Fruit fly (Drosophila melanogaster) whole organism, prepupa: ENCODE results near the gene CG43064.

ENCODE experiments used
- Blimp-1 ChIP-seq: fragments of 200-800 bp; sonication (Bioruptor generic); optimal IDR thresholded peaks from 3 replicates; lab custom pipeline; 2017; ENCODE audit warnings: missing biosample characterization, missing genetic modification characterization, mild to moderate bottlenecking, moderate library complexity, missing genetic modification reagents
- CG11762 ChIP-seq: fragments of 200-800 bp; sonication (Bioruptor generic); optimal IDR thresholded peaks from 3 replicates; lab custom pipeline; 2016; ENCODE audit warnings: missing biosample characterization, missing genetic modification characterization; ENCODE audit not compliant: insufficient read depth
- CG11902 ChIP-seq: fragments of 200-800 bp; sonication (Bioruptor generic); optimal IDR thresholded peaks from 3 replicates; lab custom pipeline; 2016; ENCODE audit warnings: missing biosample characterization, missing genetic modification characterization
- CG1621 ChIP-seq: fragments of 200-800 bp; sonication (Bioruptor generic); optimal IDR thresholded peaks from 3 replicates; lab custom pipeline; 2018; ENCODE audit warnings: missing biosample characterization, mild to moderate bottlenecking, missing genetic modification characterization
- CG16779 ChIP-seq: fragments of 200-800 bp; sonication (Bioruptor generic); optimal IDR thresholded peaks from 3 replicates; lab custom pipeline; 2017; ENCODE audit warnings: missing biosample characterization, mild to moderate bottlenecking, missing genetic modification characterization
- CG31627 ChIP-seq: fragments of 200-800 bp; sonication (Bioruptor generic); optimal IDR thresholded peaks from 3 replicates; lab custom pipeline; 2016; ENCODE audit warnings: missing biosample characterization, missing genetic modification characterization
- CG4318 ChIP-seq: fragments of 200-800 bp; sonication (Bioruptor generic); optimal IDR thresholded peaks from 3 replicates; lab custom pipeline; 2017; ENCODE audit warnings: missing biosample characterization, mild to moderate bottlenecking, missing genetic modification characterization
- CG6163 ChIP-seq: fragments of 200-800 bp; sonication (Bioruptor generic); IDR thresholded peaks from 3 replicates; pipeline ENCODE4 v1.3.6; 2022; ENCODE audit warnings: missing biosample characterization, missing genetic modification characterization
- CG6808 ChIP-seq: fragments of 200-800 bp; sonication (Bioruptor generic); optimal IDR thresholded peaks from 3 replicates; lab custom pipeline; 2017; ENCODE audit warnings: missing biosample characterization, missing genetic modification characterization, mild to moderate bottlenecking, moderate library complexity, missing genetic modification reagents
- CG6854 ChIP-seq: fragments of 200-800 bp; sonication (Bioruptor generic); optimal IDR thresholded peaks from 2 replicates; lab custom pipeline; 2017; ENCODE audit warnings: missing biosample characterization, mild to moderate bottlenecking, missing genetic modification characterization
- CG7368 ChIP-seq: fragments of 200-800 bp; sonication (Bioruptor generic); optimal IDR thresholded peaks from 3 replicates; lab custom pipeline; 2016; ENCODE audit warnings: missing biosample characterization, missing genetic modification characterization
- CG8119 ChIP-seq: fragments of 200-800 bp; sonication (Bioruptor generic); IDR thresholded peaks from 3 replicates; pipeline ENCODE4 v1.3.6; 2022; ENCODE audit warnings: missing biosample characterization, missing genetic modification characterization
- CG8632 ChIP-seq: fragments of 200-800 bp; sonication (Bioruptor generic); optimal IDR thresholded peaks from 3 replicates; lab custom pipeline; 2016; ENCODE audit warnings: missing biosample characterization, missing genetic modification characterization
- Eip75B ChIP-seq: fragments of 200-800 bp; sonication (Bioruptor generic); optimal IDR thresholded peaks from 3 replicates; lab custom pipeline; 2016; ENCODE audit warnings: missing biosample characterization, missing genetic modification characterization
- Eip78C ChIP-seq: fragments of 200-800 bp; sonication (Bioruptor generic); peaks from one replicate; lab custom pipeline; 2016; ENCODE audit warnings: missing biosample characterization, missing genetic modification characterization
- Eip93F ChIP-seq: fragments of 200-800 bp; sonication (Bioruptor generic); optimal IDR thresholded peaks from 2 replicates; lab custom pipeline; 2016; ENCODE audit warnings: missing biosample characterization, mild to moderate bottlenecking, missing genetic modification characterization
- Gug ChIP-seq: fragments of 200-800 bp; sonication (Bioruptor generic); IDR thresholded peaks from 2 replicates; pipeline ENCODE4 v1.3.6; 2022; ENCODE audit warnings: missing biosample characterization, missing genetic modification characterization
- Hr38 ChIP-seq: sonication (Bioruptor generic); optimal IDR thresholded peaks from 2 replicates; lab custom pipeline; 2016; ENCODE audit warnings: missing biosample characterization, missing genetic modification characterization
- Hr39 ChIP-seq: fragments of 200-800 bp; sonication (Bioruptor generic); optimal IDR thresholded peaks from 2 replicates; lab custom pipeline; 2016; ENCODE audit warnings: missing biosample characterization, missing genetic modification characterization
- Hr4 ChIP-seq: fragments of 200-800 bp; sonication (Bioruptor generic); optimal IDR thresholded peaks from 3 replicates; lab custom pipeline; 2016; ENCODE audit warnings: missing biosample characterization, missing genetic modification characterization
- Met ChIP-seq: fragments of 200-800 bp; sonication (Bioruptor generic); optimal IDR thresholded peaks from 3 replicates; lab custom pipeline; 2016; ENCODE audit warnings: missing biosample characterization, missing genetic modification characterization
- OdsH ChIP-seq: fragments of 200-800 bp; sonication (Bioruptor generic); optimal IDR thresholded peaks from 3 replicates; lab custom pipeline; 2016; ENCODE audit warnings: missing biosample characterization, missing genetic modification characterization
- Smox ChIP-seq: fragments of 200-800 bp; sonication (Bioruptor generic); optimal IDR thresholded peaks from 3 replicates; lab custom pipeline; 2016; ENCODE audit warnings: missing biosample characterization, missing genetic modification characterization
- Sox14 ChIP-seq: fragments of 200-800 bp; sonication (Bioruptor generic); optimal IDR thresholded peaks from 3 replicates; lab custom pipeline; 2016; ENCODE audit warnings: missing biosample characterization, missing genetic modification characterization
- cyc ChIP-seq: fragments of 200-800 bp; sonication (Bioruptor generic); optimal IDR thresholded peaks from 3 replicates; lab custom pipeline; 2016; ENCODE audit warnings: missing biosample characterization, missing genetic modification characterization
- eg ChIP-seq: fragments of 200-800 bp; sonication (Bioruptor generic); IDR thresholded peaks from 3 replicates; pipeline ENCODE4 v1.3.6; 2022; ENCODE audit warnings: missing biosample characterization, missing genetic modification characterization
- fd59A ChIP-seq: fragments of 200-800 bp; sonication (Bioruptor generic); optimal IDR thresholded peaks from 2 replicates; lab custom pipeline; 2017; ENCODE audit warnings: missing biosample characterization, mild to moderate bottlenecking, missing genetic modification characterization, missing genetic modification reagents
- fkh ChIP-seq: fragments of 200-800 bp; sonication (Bioruptor generic); optimal IDR thresholded peaks from 3 replicates; lab custom pipeline; 2017; ENCODE audit warnings: missing biosample characterization, mild to moderate bottlenecking, missing genetic modification characterization, moderate library complexity
- lz ChIP-seq: fragments of 200-800 bp; sonication (Bioruptor generic); optimal IDR thresholded peaks from 3 replicates; lab custom pipeline; 2016; ENCODE audit warnings: missing biosample characterization, missing genetic modification characterization
- pdm3 ChIP-seq: fragments of 200-800 bp; sonication (Bioruptor generic); optimal IDR thresholded peaks from 3 replicates; lab custom pipeline; 2016; ENCODE audit warnings: missing biosample characterization, missing genetic modification characterization
- salr ChIP-seq, 2 experiments: fragments of 200-800 bp; sonication (Bioruptor generic); optimal IDR thresholded peaks; 3 replicates each; lab custom pipeline; 2016 to 2018; ENCODE audit warnings: missing biosample characterization in 2 of 2, missing genetic modification characterization in 2 of 2, mild to moderate bottlenecking in 1 of 2
- ss ChIP-seq, 2 experiments: fragments of 200-800 bp; sonication (Bioruptor generic); optimal IDR thresholded peaks; 2 replicates in 1 of 2; 3 replicates in 1 of 2; lab custom pipeline; 2017 to 2018; ENCODE audit warnings: mild to moderate bottlenecking in 2 of 2, missing biosample characterization in 2 of 2, missing genetic modification characterization in 2 of 2, moderate library complexity in 1 of 2
- topi ChIP-seq: fragments of 200-800 bp; sonication (Bioruptor generic); optimal IDR thresholded peaks from 3 replicates; lab custom pipeline; 2016; ENCODE audit warnings: missing biosample characterization, missing genetic modification characterization
- vri ChIP-seq: fragments of 200-800 bp; sonication (Bioruptor generic); optimal IDR thresholded peaks from 3 replicates; lab custom pipeline; 2016; ENCODE audit warnings: missing biosample characterization, mild to moderate bottlenecking, missing genetic modification characterization

Gene CG43064

dm6 chr3L:11800761-11801160, 35.8 kb downstream of the CG43064 start, which contains the start of gene Gcat:
Gene Gcat, minus strand, starts transcription at chr3L:11800861.
- TF ChIP-seq ss (GFP tag; optimal IDR thresholded peaks at IDR 0.05; lab: Kevin White, UChicago) (no peak), CG31627 (no peak), CG6854 (no peak), Hr39 (GFP tag; lab: Kevin White, UChicago) (no peak), CG7368 (GFP tag; lab: Kevin White, UChicago) (no peak), Gug (GFP tag; lab: Robert Waterston, UW) (no peak), CG6163 (GFP tag; lab: Robert Waterston, UW) (no peak), CG8632 (no peak), salr (GFP tag; optimal IDR thresholded peaks at IDR 0.05; lab: Kevin White, UChicago) (no peak), fd59A (no peak), pdm3 (GFP tag; lab: Kevin White, UChicago) (no peak), Hr4 (no peak)

- TF ChIP-seq CG7368 (GFP tag; lab: Kevin White, UChicago) (no peak), CG1621 (tag; lab: Kevin White, UChicago) (no peak), OdsH (GFP tag; lab: Kevin White, UChicago) (no peak), eg (no peak), CG6808 (GFP tag; lab: Kevin White, UChicago) (no peak), vri (GFP tag; lab: Kevin White, UChicago) (no peak), CG4318 (GFP tag; lab: Kevin White, UChicago) (no peak), cyc (no peak), Eip75B (GFP tag; lab: Kevin White, UChicago) (no peak), CG11762 (GFP tag; lab: Kevin White, UChicago) (no peak), Hr38 (GFP tag; lab: Kevin White, UChicago) (no peak), CG11902 (GFP tag; lab: Kevin White, UChicago) (no peak), Blimp-1 (GFP tag; lab: Kevin White, UChicago) (no peak), Met (GFP tag; lab: Kevin White, UChicago) (no peak)
Observed at dm6 chr3L:11795440-11795983, 41.0 kb downstream of the CG43064 start, which contains the start of gene Klp68D. Gene Klp68D, plus strand, starts transcription at chr3L:11795614.

dm6 chr3L:11793233-11793800, 43.2 kb downstream of the CG43064 start, which contains the start of the genes twy and CG10907:
Gene twy, minus strand, starts transcription at chr3L:11793283.
Gene CG10907, plus strand, starts transcription at chr3L:11793514.
- TF ChIP-seq CG6854 (no peak), lz (GFP tag; lab: Kevin White, UChicago) (no peak), topi (no peak), Smox (no peak)

- TF ChIP-seq Sox14 (peak; percentile 20), CG7368 (GFP tag; lab: Kevin White, UChicago) (no peak), Hr4 (no peak), CG8632 (no peak), CG8119 (no peak), Eip78C (GFP tag; lab: Kevin White, UChicago) (no peak), fd59A (no peak)
Observed at dm6 chr3L:11789773-11790172, 46.7 kb downstream of the CG43064 start, which contains the start of gene Pi3K68D. Gene Pi3K68D, minus strand, starts transcription at chr3L:11790013.

- TF ChIP-seq fkh (GFP tag; lab: Kevin White, UChicago): peak; percentile 65
- peak; percentile 26; the same call in 2 of the 3 replicates for TF ChIP-seq CG8119
- peak; percentile 48 for TF ChIP-seq CG16779
- peak; percentile 8 for TF ChIP-seq Eip93F (GFP tag; lab: Kevin White, UChicago)
- no peak for TF ChIP-seq Eip78C (GFP tag; lab: Kevin White, UChicago)
Observed at dm6 chr3L:11788936-11789352, 47.6 kb downstream of the CG43064 start.
